Fruit fly (Drosophila melanogaster) whole organism, embryonic: ENCODE measurements around the gene CG15865.

Source experiments
- Asciz ChIP-seq: fragments of 200-800 bp; sonication (Bioruptor generic); optimal IDR thresholded peaks from 2 replicates; lab custom pipeline; 2017; ENCODE audit warnings: missing biosample characterization, mild to moderate bottlenecking, missing genetic modification characterization, missing genetic modification reagents
- CG10462 ChIP-seq: fragments of 200-800 bp; sonication (Bioruptor generic); optimal IDR thresholded peaks from 2 replicates; lab custom pipeline; 2016; ENCODE audit warnings: missing biosample characterization, missing genetic modification characterization
- CG10565 ChIP-seq: fragments of 200-800 bp; sonication (Bioruptor generic); optimal IDR thresholded peaks from 3 replicates; lab custom pipeline; 2016; ENCODE audit warnings: missing biosample characterization, mild to moderate bottlenecking, missing genetic modification characterization
- CG10654 ChIP-seq: fragments of 200-800 bp; sonication (Bioruptor generic); optimal IDR thresholded peaks from 2 replicates; lab custom pipeline; 2016; ENCODE audit warnings: missing biosample characterization, missing genetic modification characterization
- CG10979 ChIP-seq: fragments of 200-800 bp; sonication (Bioruptor generic); optimal IDR thresholded peaks from 2 replicates; lab custom pipeline; 2018; ENCODE audit warnings: missing biosample characterization, mild to moderate bottlenecking, missing genetic modification characterization, moderate library complexity
- CG12155 ChIP-seq: fragments of 200-800 bp; sonication (Bioruptor generic); optimal IDR thresholded peaks from 3 replicates; lab custom pipeline; 2016; ENCODE audit warnings: missing biosample characterization, missing genetic modification characterization
- CG13424 ChIP-seq: fragments of 200-800 bp; sonication (Bioruptor generic); optimal IDR thresholded peaks from 2 replicates; lab custom pipeline; 2019; ENCODE audit warnings: missing biosample characterization, mild to moderate bottlenecking, missing genetic modification characterization, moderate library complexity
- CG13624 ChIP-seq: fragments of 200-800 bp; sonication (Bioruptor generic); optimal IDR thresholded peaks from 2 replicates; lab custom pipeline; 2016; ENCODE audit warnings: missing biosample characterization, missing genetic modification characterization
- CG17186 ChIP-seq: fragments of 200-800 bp; sonication (Bioruptor generic); optimal IDR thresholded peaks from 3 replicates; lab custom pipeline; 2017; ENCODE audit warnings: missing biosample characterization, missing genetic modification reagents, missing genetic modification characterization
- CG2129 ChIP-seq: fragments of 200-800 bp; sonication (Bioruptor generic); IDR thresholded peaks from 2 replicates; pipeline ENCODE4 v1.3.6; 2022; ENCODE audit warnings: missing biosample characterization, missing genetic modification characterization; ENCODE audit not compliant: partially characterized antibody
- CG30431 ChIP-seq: fragments of 200-800 bp; sonication (Bioruptor generic); optimal IDR thresholded peaks from 2 replicates; lab custom pipeline; 2017; ENCODE audit warnings: missing biosample characterization, missing genetic modification characterization
- CG33213 ChIP-seq: fragments of 200-800 bp; sonication (Bioruptor generic); optimal IDR thresholded peaks from 3 replicates; lab custom pipeline; 2016; ENCODE audit warnings: missing biosample characterization, missing genetic modification characterization
- CG4328 ChIP-seq: fragments of 200-800 bp; sonication (Bioruptor generic); optimal IDR thresholded peaks from 3 replicates; lab custom pipeline; 2017; ENCODE audit warnings: missing biosample characterization, missing genetic modification reagents, missing genetic modification characterization
- CG4730 ChIP-seq: fragments of 200-800 bp; sonication (Bioruptor generic); IDR thresholded peaks from 2 replicates; pipeline ENCODE4 v1.3.6; 2022; ENCODE audit warnings: missing biosample characterization, missing genetic modification characterization
- CG8944 ChIP-seq: fragments of 200-800 bp; sonication (Bioruptor generic); optimal IDR thresholded peaks from 3 replicates; lab custom pipeline; 2016; ENCODE audit warnings: missing biosample characterization, missing genetic modification characterization
- CG9727 ChIP-seq: fragments of 200-800 bp; sonication (Bioruptor generic); optimal IDR thresholded peaks from 3 replicates; lab custom pipeline; 2017; ENCODE audit warnings: missing biosample characterization, mild to moderate bottlenecking, missing genetic modification characterization
- Dad ChIP-seq: fragments of 200-800 bp; sonication (Bioruptor generic); optimal IDR thresholded peaks from 3 replicates; lab custom pipeline; 2016; ENCODE audit warnings: missing biosample characterization, missing genetic modification characterization
- Dbx ChIP-seq: fragments of 200-800 bp; sonication (Bioruptor generic); IDR thresholded peaks from 3 replicates; pipeline ENCODE4 v1.3.6; 2022; ENCODE audit warnings: missing biosample characterization, missing genetic modification characterization
- Dek ChIP-seq: fragments of 200-800 bp; sonication (Bioruptor generic); optimal IDR thresholded peaks from 3 replicates; lab custom pipeline; 2019; ENCODE audit warnings: missing biosample characterization, mild to moderate bottlenecking, missing genetic modification characterization, moderate library complexity
- ERR ChIP-seq: fragments of 200-800 bp; sonication (Bioruptor generic); optimal IDR thresholded peaks from 2 replicates; lab custom pipeline; 2016; ENCODE audit warnings: missing biosample characterization, missing genetic modification characterization
- Eip74EF ChIP-seq, 2 experiments: fragments of 200-800 bp in 1 of 2; fragments of >200 bp in 1 of 2; sonication (Bioruptor generic) in 1 of 2; optimal IDR thresholded peaks; 2 replicates each; lab custom pipeline; 2017 to 2019; ENCODE audit warnings: missing biosample characterization in 2 of 2, missing genetic modification characterization in 2 of 2, mild to moderate bottlenecking in 1 of 2, moderate library complexity in 1 of 2
- Fer3 ChIP-seq: fragments of 200-800 bp; sonication (Bioruptor generic); optimal IDR thresholded peaks from 2 replicates; lab custom pipeline; 2018; ENCODE audit warnings: missing biosample characterization, mild to moderate bottlenecking, missing genetic modification characterization, moderate library complexity
- HLH54F ChIP-seq: fragments of 200-800 bp; sonication (Bioruptor generic); optimal IDR thresholded peaks from 3 replicates; lab custom pipeline; 2016; ENCODE audit warnings: missing biosample characterization, missing genetic modification characterization
- MBD-R2 ChIP-seq: fragments of 200-800 bp; sonication (Bioruptor generic); IDR thresholded peaks from 2 replicates; pipeline ENCODE4 v1.3.6; 2022; ENCODE audit warnings: missing biosample characterization, missing genetic modification characterization
- Neu2 ChIP-seq: fragments of 200-800 bp; sonication (Bioruptor generic); optimal IDR thresholded peaks from 3 replicates; lab custom pipeline; 2016; ENCODE audit warnings: missing biosample characterization, missing genetic modification characterization, borderline replicate concordance
- Nf-YA ChIP-seq: fragments of 200-800 bp; sonication (Bioruptor generic); IDR thresholded peaks from 2 replicates; pipeline ENCODE4 v1.3.6; 2022; ENCODE audit warnings: missing biosample characterization, missing genetic modification characterization
- Oaz ChIP-seq: fragments of 200-800 bp; sonication (Bioruptor generic); IDR thresholded peaks from 2 replicates; pipeline ENCODE4 v1.3.6; 2022; ENCODE audit warnings: missing biosample characterization, missing genetic modification characterization
- Oli ChIP-seq: fragments of 200-800 bp; sonication (Bioruptor generic); optimal IDR thresholded peaks from 2 replicates; lab custom pipeline; 2018; ENCODE audit warnings: missing biosample characterization, mild to moderate bottlenecking, missing genetic modification characterization, moderate library complexity
- Opbp ChIP-seq: fragments of 200-800 bp; sonication (Bioruptor generic); IDR thresholded peaks from 3 replicates; pipeline ENCODE4 v1.3.6; 2022; ENCODE audit warnings: missing biosample characterization, missing genetic modification characterization; ENCODE audit not compliant: partially characterized antibody
- Ravus ChIP-seq: fragments of 200-800 bp; sonication (Bioruptor generic); IDR thresholded peaks from 2 replicates; pipeline ENCODE4 v1.3.6; 2022; ENCODE audit warnings: missing biosample characterization, missing genetic modification characterization
- Scr ChIP-seq: fragments of 200-800 bp; sonication (Bioruptor generic); IDR thresholded peaks from 2 replicates; pipeline ENCODE4 v1.3.6; 2022; ENCODE audit warnings: missing biosample characterization, missing genetic modification characterization; ENCODE audit not compliant: partially characterized antibody
- Sry-β ChIP-seq: fragments of 200-800 bp; sonication (Bioruptor generic); optimal IDR thresholded peaks from 2 replicates; lab custom pipeline; 2018; ENCODE audit warnings: missing biosample characterization, mild to moderate bottlenecking, missing genetic modification characterization, moderate library complexity
- Stat92E ChIP-seq, 3 experiments: fragments of >200 bp in 2 of 3; fragments of 200-800 bp in 1 of 3; sonication (Bioruptor generic) in 1 of 3; optimal IDR thresholded peaks; 2 replicates each; lab custom pipeline; 2017 to 2019; ENCODE audit warnings: missing biosample characterization in 3 of 3, missing genetic modification characterization in 3 of 3, mild to moderate bottlenecking in 1 of 3, moderate library complexity in 1 of 3
- Xrp1 ChIP-seq: fragments of 200-800 bp; sonication (Bioruptor generic); IDR thresholded peaks from 2 replicates; pipeline ENCODE4 v1.3.6; 2022; ENCODE audit warnings: missing biosample characterization, missing genetic modification characterization
- ci ChIP-seq: fragments of 200-800 bp; sonication (Bioruptor generic); IDR thresholded peaks from 3 replicates; pipeline ENCODE4 v1.3.6; 2022; ENCODE audit warnings: missing biosample characterization, missing genetic modification characterization
- croc ChIP-seq: fragments of 200-800 bp; sonication (Bioruptor generic); conservative IDR thresholded peaks from 3 replicates; pipeline ENCODE4 v1.3.6; 2022; ENCODE audit warnings: missing biosample characterization, missing genetic modification characterization
- dm ChIP-seq: fragments of 200-800 bp; sonication (Bioruptor generic); optimal IDR thresholded peaks from 3 replicates; lab custom pipeline; 2016; ENCODE audit warnings: missing biosample characterization, missing genetic modification characterization
- dpn ChIP-seq, 2 experiments: fragments of 200-800 bp; sonication (Bioruptor generic); optimal IDR thresholded peaks; 3 replicates each; lab custom pipeline; 2016; ENCODE audit warnings: missing biosample characterization in 2 of 2, missing genetic modification characterization in 2 of 2
- fd3F ChIP-seq: fragments of 200-800 bp; sonication (Bioruptor generic); optimal IDR thresholded peaks from 2 replicates; lab custom pipeline; 2018; ENCODE audit warnings: missing biosample characterization, mild to moderate bottlenecking, missing genetic modification characterization, moderate library complexity
- gce ChIP-seq: fragments of 200-800 bp; sonication (Bioruptor generic); IDR thresholded peaks from 3 replicates; pipeline ENCODE4 v1.3.6; 2022; ENCODE audit warnings: missing biosample characterization, missing genetic modification characterization
- gt ChIP-seq: fragments of 200-800 bp; sonication (Bioruptor generic); IDR thresholded peaks from 2 replicates; pipeline ENCODE4 v1.3.6; 2022; ENCODE audit warnings: missing biosample characterization, missing genetic modification characterization
- kni ChIP-seq: fragments of 200-800 bp; sonication (Bioruptor generic); optimal IDR thresholded peaks from 3 replicates; lab custom pipeline; 2017; ENCODE audit warnings: mild to moderate bottlenecking, missing biosample characterization, missing genetic modification reagents, missing genetic modification characterization
- lab ChIP-seq: fragments of 200-800 bp; sonication (Bioruptor generic); optimal IDR thresholded peaks from 3 replicates; lab custom pipeline; 2017; ENCODE audit warnings: missing biosample characterization, missing genetic modification characterization, mild to moderate bottlenecking, moderate library complexity, missing genetic modification reagents
- mirr ChIP-seq: fragments of 200-800 bp; sonication (Bioruptor generic); optimal IDR thresholded peaks from 3 replicates; lab custom pipeline; 2018; ENCODE audit warnings: missing biosample characterization, mild to moderate bottlenecking, missing genetic modification characterization
- pan ChIP-seq, 4 experiments: fragments of >200 bp in 3 of 4; fragments of 200-800 bp in 1 of 4; sonication (Bioruptor generic) in 1 of 4; optimal IDR thresholded peaks in 3 of 4; IDR thresholded peaks in 1 of 4; 2 replicates each; pipeline versions ENCODE4 v1.3.6 to Lab custom; 2017 to 2022; ENCODE audit warnings: missing biosample characterization in 2 of 4, missing genetic modification characterization in 2 of 4, mixed read lengths in 1 of 4
- run ChIP-seq: fragments of 200-800 bp; sonication (Bioruptor generic); optimal IDR thresholded peaks from 3 replicates; lab custom pipeline; 2018; ENCODE audit warnings: missing biosample characterization, mild to moderate bottlenecking, missing genetic modification characterization
- salm ChIP-seq: fragments of 200-800 bp; sonication (Bioruptor generic); optimal IDR thresholded peaks from 2 replicates; lab custom pipeline; 2018; ENCODE audit warnings: missing biosample characterization, mild to moderate bottlenecking, missing genetic modification characterization
- slp2 ChIP-seq: fragments of 200-800 bp; sonication (Bioruptor generic); optimal IDR thresholded peaks from 2 replicates; lab custom pipeline; 2016; ENCODE audit warnings: missing biosample characterization, missing genetic modification characterization
- tx ChIP-seq: fragments of 200-800 bp; sonication (Bioruptor generic); optimal IDR thresholded peaks from 2 replicates; lab custom pipeline; 2016; ENCODE audit warnings: missing biosample characterization, missing genetic modification characterization
- wdn ChIP-seq: fragments of 200-800 bp; sonication (Bioruptor generic); IDR thresholded peaks from 2 replicates; pipeline ENCODE4 v1.3.6; 2022; ENCODE audit warnings: missing biosample characterization, missing genetic modification characterization

CG15865 gene

dm6 chrX:16654931-16655409, 9.3 kb downstream of the CG15865 start, which contains the start of the genes Nemp and r (continued):
- TF ChIP-seq CG4328 (GFP tag; lab: Kevin White, UChicago) (no peak), lab (GFP tag; lab: Kevin White, UChicago) (no peak), CG10979 (tag; lab: Kevin White, UChicago) (no peak), CG33213 (GFP tag; lab: Kevin White, UChicago) (no peak), tx (GFP tag; lab: Kevin White, UChicago) (no peak), HLH54F (no peak), Dbx (no peak), Fer3 (tag; lab: Kevin White, UChicago) (no peak), Nf-YA (GFP tag; lab: Robert Waterston, UW) (no peak), Dad (GFP tag; lab: Kevin White, UChicago) (no peak), fd3F (GFP tag; lab: Kevin White, UChicago) (no peak), ci (GFP tag; lab: Robert Waterston, UW) (no peak), Oli (tag; lab: Kevin White, UChicago) (no peak), Oaz (no peak), CG4730 (GFP tag; lab: Robert Waterston, UW) (no peak), croc (GFP tag; lab: Robert Waterston, UW) (no peak), Asciz (GFP tag; lab: Kevin White, UChicago) (no peak), Xrp1 (no peak), CG13624 (no peak), pan (optimal IDR thresholded peaks at IDR 0.05; lab: Kevin White, UChicago) (no peak), pan (GFP tag; optimal IDR thresholded peaks at IDR 0.05 in 1 of 2, IDR thresholded peaks at IDR 0.05 in 1 of 2) (no peak), CG13424 (tag; lab: Kevin White, UChicago) (no peak), gce (GFP tag; lab: Robert Waterston, UW) (no peak), CG9727 (GFP tag; lab: Kevin White, UChicago) (no peak), Eip74EF (GFP tag; optimal IDR thresholded peaks at IDR 0.05; lab: Kevin White, UChicago) (no peak), CG10462 (GFP tag; lab: Kevin White, UChicago) (no peak), CG12155 (no peak), dpn (GFP tag; optimal IDR thresholded peaks at IDR 0.05; lab: Kevin White, UChicago) (no peak), Ravus (GFP tag; lab: Robert Waterston, UW) (no peak), Dek (tag; lab: Kevin White, UChicago) (no peak), MBD-R2 (GFP tag; lab: Robert Waterston, UW) (peak; percentile 55; the same call in 1 of the 2 replicates), CG30431 (GFP tag; lab: Kevin White, UChicago) (no peak), mirr (GFP tag; lab: Kevin White, UChicago) (no peak), Opbp (GFP tag; lab: Robert Waterston, UW) (peak; percentile 65; the same call in 1 of the 3 replicates), kni (GFP tag; lab: Kevin White, UChicago) (no peak), Neu2 (GFP tag; lab: Kevin White, UChicago) (no peak), ERR (GFP tag; lab: Kevin White, UChicago) (no peak), salm (tag; lab: Kevin White, UChicago) (no peak), run (tag; lab: Kevin White, UChicago) (no peak), gt (no peak), Stat92E (GFP tag; optimal IDR thresholded peaks at IDR 0.05; lab: Kevin White, UChicago) (no peak), dm (GFP tag; lab: Kevin White, UChicago) (no peak), Scr (GFP tag; lab: Robert Waterston, UW) (peak; percentile 79), slp2 (GFP tag; lab: Kevin White, UChicago) (no peak), Sry-β (GFP tag; lab: Kevin White, UChicago) (no peak), CG17186 (GFP tag; lab: Kevin White, UChicago) (peak; percentile 28), wdn (GFP tag; lab: Robert Waterston, UW) (no peak), CG10654 (no peak), CG2129 (GFP tag; lab: Robert Waterston, UW) (peak; percentile 43), CG10565 (no peak), CG8944 (no peak)
